Worm (Caenorhabditis elegans): ENCODE data around the gene plc-4.

- TF ChIP-seq mdl-1 (tag; optimal IDR thresholded peaks at IDR 0.05) (no peak), egl-27 (tag; optimal IDR thresholded peaks at IDR 0.05) (no peak), mef-2 (tag; optimal IDR thresholded peaks at IDR 0.05) (no peak), lin-13 (GFP tag; optimal IDR thresholded peaks at IDR 0.05) (no peak), unc-86 (tag; optimal IDR thresholded peaks at IDR 0.05) (no peak), lin-35 (GFP tag; optimal IDR thresholded peaks at IDR 0.05) (no peak), mab-9 (GFP tag; IDR thresholded peaks at IDR 0.05) (no peak), unc-62 (GFP tag; optimal IDR thresholded peaks at IDR 0.05) (no peak), nhr-77 (tag; optimal IDR thresholded peaks at IDR 0.05) (no peak), efl-1 (optimal IDR thresholded peaks at IDR 0.05) (no peak), efl-1 (GFP tag; optimal IDR thresholded peaks at IDR 0.05 in 1 of 2) (no peak)
Observed at ce11 chrIV:7554351-7554750, 41.9 kb upstream of the plc-4 start, which contains the start of gene F49E8.6.

Measured in whole organism, L1 larva.